Worm (Caenorhabditis elegans): ENCODE measurements around the gene ZK721.3.

The ZK721.3 gene

ce11 chrX:8824437-8824836 is 40.1 kb downstream of the ZK721.3 start, which contains the start of gene ifd-1 (continued):
- TF ChIP-seq nhr-10 (tag; optimal IDR thresholded peaks at IDR 0.05), result no peak
- peak; percentile 73 for TF ChIP-seq hlh-11 (tag; optimal IDR thresholded peaks at IDR 0.05)
- TF ChIP-seq php-3 (GFP tag; IDR thresholded peaks at IDR 0.05), result peak; percentile 66; the same call in 1 of the 2 replicates
- TF ChIP-seq egl-27 (tag; optimal IDR thresholded peaks at IDR 0.05), result no peak
- TF ChIP-seq nhr-111 (GFP tag; optimal IDR thresholded peaks at IDR 0.05), result no peak

ce11 chrX:8828365-8828764 is 44.0 kb downstream of the ZK721.3 start, which contains the start of gene rcs-1:
Gene rcs-1, minus strand, starts transcription at chrX:8828540.
- TF ChIP-seq dmd-9 (GFP tag; IDR thresholded peaks at IDR 0.05), result no peak
- TF ChIP-seq daf-16 (GFP tag; optimal IDR thresholded peaks at IDR 0.05), result no peak
- TF ChIP-seq daf-16 (tag; optimal IDR thresholded peaks at IDR 0.05), result peak; percentile 6
- TF ChIP-seq pqm-1 (tag; optimal IDR thresholded peaks at IDR 0.05), result peak; percentile 54

ce11 chrX:8831162-8831561 is 46.8 kb downstream of the ZK721.3 start, which contains the start of gene C28G1.6:
Gene C28G1.6, minus strand, starts transcription at chrX:8831262.
- no peak for TF ChIP-seq attf-4 (tag; optimal IDR thresholded peaks at IDR 0.05)
- peak; percentile 17 for TF ChIP-seq pqm-1 (tag; optimal IDR thresholded peaks at IDR 0.05)
- TF ChIP-seq daf-16 (GFP tag; optimal IDR thresholded peaks at IDR 0.05), result no peak
- TF ChIP-seq daf-16 (tag; optimal IDR thresholded peaks at IDR 0.05), result peak; percentile 36
- TF ChIP-seq Y48G9A.11 (GFP tag; IDR thresholded peaks at IDR 0.05), result no peak
- no peak for TF ChIP-seq hmg-1.1 (GFP tag; IDR thresholded peaks at IDR 0.05)
- TF ChIP-seq aly-2 (tag; optimal IDR thresholded peaks at IDR 0.05), result no peak
- TF ChIP-seq R02D3.7 (tag; optimal IDR thresholded peaks at IDR 0.05), result no peak
- TF ChIP-seq mdl-1 (tag; optimal IDR thresholded peaks at IDR 0.05), result no peak
- no peak for TF ChIP-seq dmd-8 (GFP tag; IDR thresholded peaks at IDR 0.05)
- no peak for TF ChIP-seq ama-1 (optimal IDR thresholded peaks at IDR 0.05)
- TF ChIP-seq ces-1 (GFP tag; optimal IDR thresholded peaks at IDR 0.05), result no peak
- no peak for TF ChIP-seq nhr-76 (tag; optimal IDR thresholded peaks at IDR 0.05)
- peak; percentile 12; the same call in 1 of the 2 replicates for TF ChIP-seq dmd-6 (GFP tag; IDR thresholded peaks at IDR 0.05)
- TF ChIP-seq nhr-77 (tag; optimal IDR thresholded peaks at IDR 0.05), result no peak

- TF ChIP-seq jun-1 (tag; optimal IDR thresholded peaks at IDR 0.05) (no peak), mxl-2 (GFP tag; conservative IDR thresholded peaks at IDR 0.05) (no peak), F49E8.2 (tag; optimal IDR thresholded peaks at IDR 0.05; ENCODE audit: borderline replicate concordance) (no peak), daf-16 (GFP tag; optimal IDR thresholded peaks at IDR 0.05) (no peak), daf-16 (tag; optimal IDR thresholded peaks at IDR 0.05) (peak; percentile 45), pqm-1 (tag; optimal IDR thresholded peaks at IDR 0.05) (peak; percentile 81), mxl-3 (GFP tag; optimal IDR thresholded peaks at IDR 0.05) (no peak), lin-38 (GFP tag; IDR thresholded peaks at IDR 0.05) (no peak), nhr-42 (GFP tag; IDR thresholded peaks at IDR 0.05) (no peak)
These were observed 51.1 kb downstream of the ZK721.3 start, which contains the start of gene sec-15 for ce11 chrX:8835405-8835804. Gene sec-15, minus strand, starts transcription at chrX:8835715.

- TF ChIP-seq hlh-30 (tag; optimal IDR thresholded peaks at IDR 0.05; ENCODE audit: insufficient read depth) (peak; percentile 82), nhr-28 (tag; optimal IDR thresholded peaks at IDR 0.05) (peak; percentile 72), zag-1 (tag; optimal IDR thresholded peaks at IDR 0.05) (peak; percentile 48), saeg-2 (GFP tag; IDR thresholded peaks at IDR 0.05) (peak; percentile 87), unc-39 (tag; optimal IDR thresholded peaks at IDR 0.05) (no peak), egl-43 (GFP tag; IDR thresholded peaks at IDR 0.05) (peak; percentile 99), nhr-237 (tag; optimal IDR thresholded peaks at IDR 0.05) (no peak), nhr-48 (tag; optimal IDR thresholded peaks at IDR 0.05) (peak; percentile 82), duxl-1 (tag; optimal IDR thresholded peaks at IDR 0.05; ENCODE audit: poor library complexity) (peak; percentile 92), unc-130 (GFP tag; optimal IDR thresholded peaks at IDR 0.05) (peak; percentile 67), aha-1 (tag) (peak; percentile 99), R02D3.7 (tag; optimal IDR thresholded peaks at IDR 0.05) (peak; percentile 48), nhr-76 (tag; optimal IDR thresholded peaks at IDR 0.05) (no peak), T20F7.1 (GFP tag; optimal IDR thresholded peaks at IDR 0.05) (peak; percentile 78), Y75B8A.6 (GFP tag; IDR thresholded peaks at IDR 0.05) (peak; percentile 95; the same call in 1 of the 2 replicates), mes-2 (tag; optimal IDR thresholded peaks at IDR 0.05; ENCODE audit: poor library complexity, severe bottlenecking) (peak; percentile 89), ceh-62 (tag; optimal IDR thresholded peaks at IDR 0.05) (no peak), arid-1 (GFP tag; conservative IDR thresholded peaks at IDR 0.05) (peak; percentile 95), dmd-8 (GFP tag; IDR thresholded peaks at IDR 0.05) (peak; percentile 98), rbr-2 (tag; optimal IDR thresholded peaks at IDR 0.05) (peak; percentile 97), daf-16 (GFP tag; optimal IDR thresholded peaks at IDR 0.05) (peak; percentile 85 to 95), daf-16 (tag; optimal IDR thresholded peaks at IDR 0.05) (peak; percentile 81), nhr-42 (GFP tag; IDR thresholded peaks at IDR 0.05) (peak; percentile 88)
These were observed 51.6 kb downstream of the ZK721.3 start, which contains the start of gene C28G1.2 for ce11 chrX:8835887-8836348. Gene C28G1.2, plus strand, starts transcription at chrX:8836016.

All from whole organism, L4 larva.